Worm (Caenorhabditis elegans) whole organism, L4 larva: ENCODE results near the gene tut-1.
"Not testable (repeated sequence)": the region's sequence is repeated elsewhere in the genome, so short reads cannot be mapped to it uniquely, and the experiment has no call there.

Experiments
- ces-1 ChIP-seq: fragments of 150-350 bp; sonication (generic microtip); optimal IDR thresholded peaks from 4 replicates; lab custom pipeline; 2014; ENCODE audit warnings: missing biosample characterization, missing genetic modification reagents, missing genetic modification characterization
- rbr-2 ChIP-seq: sonication (generic microtip); optimal IDR thresholded peaks from 2 replicates; lab custom pipeline; 2016; ENCODE audit warnings: missing genotype, missing genetic modification characterization, missing compliant biosample characterization

DNA sequence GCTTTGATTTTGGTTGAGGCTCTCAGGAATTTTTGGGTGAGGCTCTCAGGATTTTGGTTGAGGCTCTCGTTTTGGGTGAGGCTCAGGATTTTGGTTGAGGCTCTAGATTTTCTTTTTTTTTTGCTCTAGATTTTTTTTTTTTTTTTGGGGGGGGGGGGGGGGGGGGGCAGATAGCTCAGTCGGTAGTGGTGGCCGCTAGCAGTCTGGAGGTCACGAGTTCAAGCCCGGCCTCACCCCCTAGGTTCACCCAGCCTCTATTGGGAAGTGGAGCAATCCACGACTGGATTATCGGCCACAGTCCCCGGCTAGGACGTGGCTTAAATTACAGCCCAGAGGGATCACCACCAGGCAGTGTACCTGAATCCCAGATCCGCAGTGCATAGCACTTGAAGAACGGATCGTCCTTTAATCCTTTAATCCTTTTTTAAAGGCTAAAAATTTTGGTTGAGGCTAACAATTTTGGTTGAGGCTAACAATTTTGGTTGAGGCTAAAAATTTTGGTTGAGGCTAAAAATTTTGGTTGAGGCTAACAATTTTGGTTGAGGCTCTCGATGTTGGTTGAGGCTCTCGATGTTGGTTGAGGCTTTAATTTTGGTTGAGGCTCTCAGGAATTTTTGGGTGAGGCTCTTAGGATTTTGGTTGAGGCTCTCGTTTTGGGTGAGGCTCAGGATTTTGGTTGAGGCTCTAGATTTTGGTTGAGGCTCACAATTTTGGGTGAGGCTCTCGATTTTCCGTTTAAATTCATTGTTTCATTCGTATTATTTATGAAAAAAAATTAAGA is 1.6 kb upstream of the tut-1 start:
- TF ChIP-seq ces-1 (GFP tag; lab: Kevin White, UChicago); rbr-2 (tag; lab: Kevin White, UChicago): not testable (repeated sequence)
